Fruit fly (Drosophila melanogaster) whole organism, wandering third instar larva: ENCODE data around the gene CG12071.
A peak's percentile ranks its signal among the peaks of the same experiment; 100 is the strongest.

Source experiments
- Abd-B ChIP-seq: fragments of >200 bp; optimal IDR thresholded peaks from 2 replicates; lab custom pipeline; 2017; ENCODE audit warnings: missing biosample characterization, missing genetic modification characterization
- CG32264 ChIP-seq: fragments of 200-800 bp; sonication (Bioruptor generic); optimal IDR thresholded peaks from 2 replicates; lab custom pipeline; 2016; ENCODE audit warnings: missing biosample characterization, missing genetic modification characterization
- CG9705 ChIP-seq: fragments of 200-800 bp; sonication (Bioruptor generic); optimal IDR thresholded peaks from 2 replicates; lab custom pipeline; 2018; ENCODE audit warnings: missing biosample characterization, mild to moderate bottlenecking, missing genetic modification characterization
- CrebA ChIP-seq: fragments of 200-800 bp; sonication (Bioruptor generic); optimal IDR thresholded peaks from 2 replicates; lab custom pipeline; 2016; ENCODE audit warnings: missing biosample characterization, mild to moderate bottlenecking, missing genetic modification characterization, borderline replicate concordance
- Dif ChIP-seq: fragments of 200-275, 200-300 bp; sonication (Bioruptor generic); optimal IDR thresholded peaks from 2 replicates; lab custom pipeline; 2018; ENCODE audit warnings: missing biosample characterization, missing genetic modification characterization; ENCODE audit not compliant: partially characterized antibody
- GATAd ChIP-seq: sonication (Bioruptor generic); optimal IDR thresholded peaks from 2 replicates; lab custom pipeline; 2016; ENCODE audit warnings: missing biosample characterization, missing genetic modification characterization
- HLH106 ChIP-seq: fragments of 200-800 bp; optimal IDR thresholded peaks from 3 replicates; lab custom pipeline; 2019; ENCODE audit warnings: missing biosample characterization, mild to moderate bottlenecking, missing genetic modification characterization, moderate library complexity
- Hnf4 ChIP-seq: fragments of 200-800 bp; sonication (Bioruptor generic); optimal IDR thresholded peaks from 2 replicates; lab custom pipeline; 2016; ENCODE audit warnings: missing biosample characterization, mild to moderate bottlenecking, missing genetic modification characterization
- Hr78 ChIP-seq: fragments of >200 bp; optimal IDR thresholded peaks from 2 replicates; lab custom pipeline; 2017; ENCODE audit warnings: missing biosample characterization, missing genetic modification characterization
- Hr83 ChIP-seq: fragments of 200-300 bp; sonication (Bioruptor generic); optimal IDR thresholded peaks from 2 replicates; lab custom pipeline; 2016; ENCODE audit warnings: missing biosample characterization, mild to moderate bottlenecking, missing genetic modification characterization, moderate library complexity; ENCODE audit not compliant: poor library complexity, severe bottlenecking
- Jra ChIP-seq: sonication (Bioruptor generic); optimal IDR thresholded peaks from 2 replicates; lab custom pipeline; 2016; ENCODE audit warnings: missing biosample characterization, missing genetic modification characterization
- Mio ChIP-seq: sonication (Bioruptor generic); optimal IDR thresholded peaks from 2 replicates; lab custom pipeline; 2016; ENCODE audit warnings: missing biosample characterization, missing genetic modification characterization
- Myc ChIP-seq: fragments of >200 bp; optimal IDR thresholded peaks from 2 replicates; lab custom pipeline; 2017
- N ChIP-seq: fragments of >200 bp; optimal IDR thresholded peaks from 2 replicates; lab custom pipeline; 2018; ENCODE audit warnings: missing biosample characterization, missing external identifiers, missing genetic modification characterization
- OdsH ChIP-seq: fragments of 200-800 bp; sonication (Bioruptor generic); optimal IDR thresholded peaks from 2 replicates; lab custom pipeline; 2016; ENCODE audit warnings: missing biosample characterization, mild to moderate bottlenecking, missing genetic modification characterization
- Rel ChIP-seq, 2 experiments: fragments of 200-800 bp; sonication (Bioruptor generic) in 1 of 2; optimal IDR thresholded peaks; 2 replicates in 1 of 2; 3 replicates in 1 of 2; lab custom pipeline; 2016 to 2019; ENCODE audit warnings: mild to moderate bottlenecking in 2 of 2, missing biosample characterization in 2 of 2, missing genetic modification characterization in 2 of 2, moderate library complexity in 1 of 2
- Sp1 ChIP-seq: fragments of 200-800 bp; sonication (Bioruptor generic); optimal IDR thresholded peaks from 3 replicates; lab custom pipeline; 2019; ENCODE audit warnings: missing biosample characterization, mild to moderate bottlenecking, missing genetic modification characterization, moderate library complexity
- Vsx2 ChIP-seq: fragments of 200-300, 225-300 bp; sonication (Bioruptor generic); optimal IDR thresholded peaks from 2 replicates; lab custom pipeline; 2018; ENCODE audit warnings: missing biosample characterization, missing genetic modification characterization; ENCODE audit not compliant: partially characterized antibody
- br ChIP-seq: fragments of 200-800 bp; sonication (Bioruptor generic); optimal IDR thresholded peaks from 2 replicates; lab custom pipeline; 2016; ENCODE audit warnings: missing biosample characterization, missing genetic modification characterization
- brk ChIP-seq: fragments of 200-800 bp; sonication (Bioruptor generic); optimal IDR thresholded peaks from 2 replicates; lab custom pipeline; 2016; ENCODE audit warnings: missing biosample characterization, mild to moderate bottlenecking, missing genetic modification characterization
- dl ChIP-seq, 2 experiments: fragments of 175-275, 200-275 bp in 1 of 2; fragments of 200-275 bp in 1 of 2; sonication (Bioruptor generic); optimal IDR thresholded peaks; lab custom pipeline; 2018; ENCODE audit warnings: mild to moderate bottlenecking in 2 of 2, missing biosample characterization in 2 of 2, missing genetic modification characterization in 2 of 2, moderate library complexity in 2 of 2; ENCODE audit not compliant: partially characterized antibody in 2 of 2, insufficient read depth in 1 of 2
- dmrt93B ChIP-seq: fragments of 200-800 bp; sonication (Bioruptor generic); optimal IDR thresholded peaks from 2 replicates; lab custom pipeline; 2018; ENCODE audit warnings: missing biosample characterization, mild to moderate bottlenecking, missing genetic modification characterization
- dsf ChIP-seq: sonication (Bioruptor generic); optimal IDR thresholded peaks from 2 replicates; lab custom pipeline; 2016; ENCODE audit warnings: missing biosample characterization, missing genetic modification characterization, borderline replicate concordance
- foxo ChIP-seq, 2 experiments: fragments of 200-800 bp; sonication (Bioruptor generic); optimal IDR thresholded peaks; 2 replicates in 1 of 2; 3 replicates in 1 of 2; lab custom pipeline; 2016 to 2017; ENCODE audit warnings: missing biosample characterization in 2 of 2, missing genetic modification characterization in 2 of 2
- fru ChIP-seq: fragments of 200-800 bp; sonication (Bioruptor generic); optimal IDR thresholded peaks from 3 replicates; lab custom pipeline; 2016; ENCODE audit warnings: missing biosample characterization, mild to moderate bottlenecking, missing genetic modification characterization
- h ChIP-seq: fragments of 200-800 bp; sonication (Bioruptor generic); optimal IDR thresholded peaks from 3 replicates; lab custom pipeline; 2016; ENCODE audit warnings: missing biosample characterization, mild to moderate bottlenecking, missing genetic modification characterization
- lola ChIP-seq: fragments of >200 bp; optimal IDR thresholded peaks from 2 replicates; lab custom pipeline; 2017; ENCODE audit warnings: missing biosample characterization, missing genetic modification characterization
- pan ChIP-seq: fragments of >200 bp; optimal IDR thresholded peaks from 2 replicates; lab custom pipeline; 2017
- psq ChIP-seq: fragments of 200-800 bp; sonication (Bioruptor generic); optimal IDR thresholded peaks from 3 replicates; lab custom pipeline; 2017; ENCODE audit warnings: missing biosample characterization, mild to moderate bottlenecking, missing genetic modification characterization, moderate library complexity
- rgr ChIP-seq: fragments of 200-800 bp; sonication (Bioruptor generic); optimal IDR thresholded peaks from 3 replicates; lab custom pipeline; 2016; ENCODE audit warnings: missing biosample characterization, mild to moderate bottlenecking, missing genetic modification characterization
- sage ChIP-seq: fragments of 200-800 bp; sonication (Bioruptor generic); optimal IDR thresholded peaks from 2 replicates; lab custom pipeline; 2016; ENCODE audit warnings: missing biosample characterization, mild to moderate bottlenecking, missing genetic modification characterization
- sv ChIP-seq: fragments of 200-800 bp; sonication (Bioruptor generic); optimal IDR thresholded peaks from 3 replicates; lab custom pipeline; 2016; ENCODE audit warnings: missing biosample characterization, missing genetic modification characterization
- tai ChIP-seq: sonication (Bioruptor generic); optimal IDR thresholded peaks from 2 replicates; lab custom pipeline; 2016; ENCODE audit warnings: missing biosample characterization, missing genetic modification characterization
- usp ChIP-seq: fragments of >200 bp; optimal IDR thresholded peaks from 2 replicates; lab custom pipeline; 2017; ENCODE audit warnings: missing biosample characterization, missing genetic modification characterization
- woc ChIP-seq: sonication (Bioruptor generic); optimal IDR thresholded peaks from 2 replicates; lab custom pipeline; 2016; ENCODE audit warnings: missing biosample characterization, mild to moderate bottlenecking, missing genetic modification characterization

The CG12071 gene

dm6 chr3R:30893738-30894137, 12.9 kb upstream of the CG12071 start, which contains the start of gene Cyp4c3:
Cyp4c3 (plus strand) TSS chr3R:30894038.
- TF ChIP-seq Mio (GFP tag; lab: Kevin White, UChicago): no peak
- no peak for TF ChIP-seq brk (GFP tag; lab: Kevin White, UChicago)
- TF ChIP-seq Jra (GFP tag; lab: Kevin White, UChicago): no peak
- no peak for TF ChIP-seq CG9705
- no peak for TF ChIP-seq h (GFP tag; lab: Kevin White, UChicago)
- no peak for TF ChIP-seq sage
- no peak for TF ChIP-seq usp
- TF ChIP-seq, all 38 proteins: peak for 0

DNA sequence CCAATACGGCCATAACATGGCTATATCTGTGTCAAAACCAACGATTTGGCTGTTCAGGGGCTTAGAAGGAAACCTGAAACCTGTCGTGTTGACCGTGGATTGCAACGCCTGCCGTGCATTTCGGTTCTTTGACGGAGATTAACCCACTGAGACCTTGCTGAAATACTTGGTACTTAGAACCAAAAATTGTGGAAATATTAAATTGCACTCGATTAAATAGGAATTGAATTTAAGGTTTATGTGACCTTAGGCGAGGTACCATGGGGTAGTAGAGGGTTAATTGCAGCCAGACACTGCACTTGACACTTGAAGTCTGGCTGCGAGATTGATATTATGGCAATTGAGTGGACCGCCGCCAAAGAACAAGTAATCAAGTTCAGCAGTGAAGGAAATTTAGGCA, 9.2 kb upstream of the CG12071 start:
- no peak for TF ChIP-seq sage
- no peak for TF ChIP-seq N (GFP tag; lab: Kevin White, UChicago)
- TF ChIP-seq CG9705: no peak
- peak; percentile 23 for TF ChIP-seq rgr
- TF ChIP-seq psq (GFP tag; lab: Kevin White, UChicago): no peak
- TF ChIP-seq, all 38 proteins: peak for 1

DNA sequence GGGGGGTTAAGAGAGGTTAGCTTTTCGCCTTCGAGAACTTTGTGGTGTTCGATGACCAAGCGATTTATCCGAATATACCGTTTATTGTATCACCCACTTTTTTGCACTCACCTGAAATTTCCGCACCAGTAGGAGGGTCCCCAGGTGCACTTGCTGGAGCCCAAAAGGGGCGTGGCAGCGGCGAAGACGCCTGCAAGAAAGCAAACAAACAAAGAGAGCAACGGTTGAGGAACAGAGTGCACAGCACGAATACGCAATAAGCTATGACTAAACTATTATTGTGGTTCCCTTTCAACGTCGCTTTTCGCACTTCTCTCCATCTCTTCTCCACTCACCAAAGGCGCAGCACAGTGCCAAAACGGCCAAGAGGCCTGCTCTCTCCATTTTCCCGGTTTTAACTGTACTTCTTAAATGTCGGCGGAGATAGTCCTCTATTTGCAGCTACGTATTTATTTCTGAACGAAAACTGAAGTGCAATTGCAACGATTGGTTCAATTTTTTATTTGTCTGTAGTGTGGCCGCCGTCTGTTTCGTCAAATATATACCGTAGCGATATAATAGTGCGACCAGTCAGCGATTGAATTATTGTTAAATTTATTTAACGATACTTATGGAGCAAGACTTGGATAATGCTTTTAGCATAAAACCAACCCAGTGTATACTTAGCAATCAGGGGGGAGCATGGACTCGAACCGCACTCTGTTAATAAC, 7.9 kb upstream of the CG12071 start, which contains the start of gene Sap-r:
TSS of gene Sap-r (minus strand) at position 513 of the 710 bp plus-strand sequence.
- TF ChIP-seq br (GFP tag; lab: Kevin White, UChicago) (peak; percentile 38), Mio (GFP tag; lab: Kevin White, UChicago) (no peak), usp (no peak), Abd-B (no peak), foxo (GFP tag; optimal IDR thresholded peaks at IDR 0.05; lab: Kevin White, UChicago) (no peak), h (GFP tag; lab: Kevin White, UChicago) (peak; percentile 43), Hr78 (GFP tag; lab: Kevin White, UChicago) (no peak), sv (GFP tag; lab: Kevin White, UChicago) (no peak), tai (peak; percentile 22), Sp1 (GFP tag; lab: Kevin White, UChicago) (peak; percentile 57), psq (GFP tag; lab: Kevin White, UChicago) (peak; percentile 60), fru (GFP tag; lab: Kevin White, UChicago) (no peak), Rel (GFP tag; optimal IDR thresholded peaks at IDR 0.05; lab: Kevin White, UChicago) (no peak), Rel (tag; optimal IDR thresholded peaks at IDR 0.05; lab: Kevin White, UChicago) (peak; percentile 66), Hr83 (no peak), Hnf4 (GFP tag; lab: Kevin White, UChicago) (no peak), Jra (GFP tag; lab: Kevin White, UChicago) (peak; percentile 12), woc (GFP tag; lab: Kevin White, UChicago) (no peak), Dif (GFP tag; lab: Kevin White, UChicago) (peak; percentile 44), HLH106 (peak; percentile 12), Myc (lab: Kevin White, UChicago) (peak; percentile 27), N (GFP tag; lab: Kevin White, UChicago) (no peak), dl (GFP tag; optimal IDR thresholded peaks at IDR 0.05; lab: Kevin White, UChicago; ENCODE audit: insufficient read depth in 1 of 2, partially characterized antibody in 2 of 2) (no peak), CG32264 (GFP tag; lab: Kevin White, UChicago) (peak; percentile 14), lola (GFP tag; lab: Kevin White, UChicago) (no peak), pan (lab: Kevin White, UChicago) (no peak)
- TF ChIP-seq, all 38 proteins: peak for 11

- peak; percentile 90 for TF ChIP-seq rgr
- no peak for TF ChIP-seq brk (GFP tag; lab: Kevin White, UChicago)
- TF ChIP-seq Dif (GFP tag; lab: Kevin White, UChicago): no peak
- TF ChIP-seq CG32264 (GFP tag; lab: Kevin White, UChicago): peak; percentile 66
- TF ChIP-seq br (GFP tag; lab: Kevin White, UChicago): peak; percentile 84
- TF ChIP-seq N (GFP tag; lab: Kevin White, UChicago): no peak
- TF ChIP-seq Jra (GFP tag; lab: Kevin White, UChicago): peak; percentile 47
- peak; percentile 83 for TF ChIP-seq Hnf4 (GFP tag; lab: Kevin White, UChicago)
- no peak for TF ChIP-seq Hr78 (GFP tag; lab: Kevin White, UChicago)
- TF ChIP-seq sage: peak; percentile 21
- TF ChIP-seq pan (lab: Kevin White, UChicago): no peak
- peak; percentile 64 for TF ChIP-seq Mio (GFP tag; lab: Kevin White, UChicago)
- peak; percentile 24 for TF ChIP-seq GATAd
- no peak for TF ChIP-seq lola (GFP tag; lab: Kevin White, UChicago)
- peak; percentile 24 to 89 for TF ChIP-seq foxo (GFP tag; optimal IDR thresholded peaks at IDR 0.05; lab: Kevin White, UChicago)
- peak; percentile 63 for TF ChIP-seq dmrt93B (GFP tag; lab: Kevin White, UChicago)
- peak; percentile 9 for TF ChIP-seq dsf (GFP tag; lab: Kevin White, UChicago)
- peak; percentile 63 for TF ChIP-seq psq (GFP tag; lab: Kevin White, UChicago)
- TF ChIP-seq h (GFP tag; lab: Kevin White, UChicago): peak; percentile 90
- TF ChIP-seq Abd-B: no peak
- TF ChIP-seq HLH106: peak; percentile 86
- TF ChIP-seq Rel (GFP tag; optimal IDR thresholded peaks at IDR 0.05; lab: Kevin White, UChicago): peak; percentile 27
- TF ChIP-seq Rel (tag; optimal IDR thresholded peaks at IDR 0.05; lab: Kevin White, UChicago): peak; percentile 41
- peak; percentile 75 for TF ChIP-seq Sp1 (GFP tag; lab: Kevin White, UChicago)
- peak; percentile 70 for TF ChIP-seq woc (GFP tag; lab: Kevin White, UChicago)
- TF ChIP-seq Hr83: peak; percentile 64
- no peak for TF ChIP-seq Vsx2 (GFP tag; lab: Kevin White, UChicago)
- peak; percentile 81 for TF ChIP-seq OdsH (GFP tag; lab: Kevin White, UChicago)
- TF ChIP-seq CrebA (GFP tag; lab: Kevin White, UChicago): no peak
- no peak for TF ChIP-seq dl (GFP tag; optimal IDR thresholded peaks at IDR 0.05; lab: Kevin White, UChicago; ENCODE audit: insufficient read depth in 1 of 2, partially characterized antibody in 2 of 2)
Observed at dm6 chr3R:30887711-30888549, 7.1 kb upstream of the CG12071 start.
